Worm (Caenorhabditis elegans) whole organism, late embryonic: Measurements from ENCODE around the gene M110.3.

Source experiments
- ama-1 ChIP-seq: fragments of 150-350 bp; optimal IDR thresholded peaks from 2 replicates; lab custom pipeline; 2014
- dve-1 ChIP-seq: sonication (generic microtip); optimal IDR thresholded peaks from 2 replicates; lab custom pipeline; 2017; ENCODE audit warnings: antibody characterized with exemption, mild to moderate bottlenecking, missing genetic modification characterization, missing compliant biosample characterization
- fkh-10 ChIP-seq: fragments of 150-350 bp; optimal IDR thresholded peaks from 2 replicates; lab custom pipeline; 2014; ENCODE audit warnings: missing biosample characterization, missing genetic modification reagents, missing genetic modification characterization
- odd-2 ChIP-seq: sonication (generic microtip); optimal IDR thresholded peaks from 2 replicates; lab custom pipeline; 2017; ENCODE audit warnings: antibody characterized with exemption, mild to moderate bottlenecking, missing genetic modification characterization, missing compliant biosample characterization
- pha-4 ChIP-seq: fragments of 150-350 bp; optimal IDR thresholded peaks from 2 replicates; lab custom pipeline; 2018; ENCODE audit warnings: missing biosample characterization, missing genetic modification reagents, missing genetic modification characterization
- pqm-1 ChIP-seq: sonication (generic microtip); optimal IDR thresholded peaks from 2 replicates; lab custom pipeline; 2016; ENCODE audit warnings: missing genetic modification characterization, missing compliant biosample characterization
- ref-2 ChIP-seq: sonication (generic microtip); optimal IDR thresholded peaks from 2 replicates; lab custom pipeline; 2016; ENCODE audit warnings: missing genetic modification characterization, missing compliant biosample characterization
- tbx-2 ChIP-seq: sonication (generic microtip); optimal IDR thresholded peaks from 2 replicates; lab custom pipeline; 2016; ENCODE audit warnings: missing genetic modification characterization, missing compliant biosample characterization
- zip-5 ChIP-seq: sonication (generic microtip); optimal IDR thresholded peaks from 2 replicates; lab custom pipeline; 2016; ENCODE audit warnings: missing genetic modification characterization, missing compliant biosample characterization

- TF ChIP-seq tbx-2 (tag; lab: Kevin White, UChicago) (no peak), pha-4 (tag; lab: Kevin White, UChicago) (no peak), dve-1 (no peak), fkh-10 (no peak), ama-1 (no peak), pqm-1 (tag; lab: Kevin White, UChicago) (no peak), odd-2 (no peak), ref-2 (tag; lab: Kevin White, UChicago) (no peak), zip-5 (no peak)
Measured at ce11 chrII:8256013-8256412, 39.6 kb upstream of the M110.3 start, which contains the start of gene F35C11.7.
